Worm (Caenorhabditis elegans) whole organism, L2 larva: ENCODE measurements around the gene vglu-3.

Source experiments
- C34F6.9 ChIP-seq: fragments of 150-350 bp; optimal IDR thresholded peaks from 2 replicates; lab custom pipeline; 2014; ENCODE audit warnings: missing biosample characterization, missing genetic modification characterization
- F13H6.1 ChIP-seq: sonication (generic microtip); optimal IDR thresholded peaks from 2 replicates; lab custom pipeline; 2016; ENCODE audit warnings: missing genetic modification characterization, missing compliant biosample characterization
- R02D3.7 ChIP-seq: fragments of 150-350 bp; optimal IDR thresholded peaks from 2 replicates; lab custom pipeline; 2014; ENCODE audit warnings: missing biosample characterization, missing genetic modification characterization
- Y55F3AM.14 ChIP-seq: fragments of 200-800 bp; sonication (Bioruptor generic); optimal IDR thresholded peaks from 2 replicates; lab custom pipeline; 2018; ENCODE audit warnings: mild to moderate bottlenecking, missing genetic modification characterization, missing compliant biosample characterization
- ZK546.5 ChIP-seq: sonication (generic microtip); optimal IDR thresholded peaks from 2 replicates; lab custom pipeline; 2017; ENCODE audit warnings: missing biosample characterization, missing genetic modification characterization
- alr-1 ChIP-seq: fragments of 150-350 bp; optimal IDR thresholded peaks from 2 replicates; lab custom pipeline; 2014; ENCODE audit warnings: missing biosample characterization, missing genetic modification characterization
- aly-2 ChIP-seq: fragments of 150-350 bp; optimal IDR thresholded peaks from 2 replicates; lab custom pipeline; 2014; ENCODE audit warnings: missing biosample characterization, missing genetic modification characterization
- ama-1 ChIP-seq: fragments of 150-350 bp; optimal IDR thresholded peaks from 2 replicates; lab custom pipeline; 2018; ENCODE audit warnings: inconsistent platforms
- blmp-1 ChIP-seq: sonication (generic microtip); optimal IDR thresholded peaks from 2 replicates; lab custom pipeline; 2017; ENCODE audit warnings: missing genetic modification characterization, mild to moderate bottlenecking, missing compliant biosample characterization, antibody characterized with exemption, moderate library complexity; ENCODE audit not compliant: insufficient read depth
- ceh-16 ChIP-seq: fragments of 150-350 bp; optimal IDR thresholded peaks from 2 replicates; lab custom pipeline; 2014; ENCODE audit warnings: missing biosample characterization, missing genetic modification characterization
- ceh-82 ChIP-seq: fragments of 150-350 bp; optimal IDR thresholded peaks from 2 replicates; lab custom pipeline; 2014; ENCODE audit warnings: missing biosample characterization, missing genetic modification characterization
- crh-2 ChIP-seq: sonication (generic microtip); optimal IDR thresholded peaks from 2 replicates; lab custom pipeline; 2017; ENCODE audit warnings: missing biosample characterization, missing genetic modification characterization
- dmd-4 ChIP-seq: sonication (generic microtip); optimal IDR thresholded peaks from 2 replicates; lab custom pipeline; 2017; ENCODE audit warnings: missing biosample characterization, missing genetic modification characterization
- egl-27 ChIP-seq: sonication (generic microtip); optimal IDR thresholded peaks from 3 replicates; lab custom pipeline; 2017; ENCODE audit warnings: missing biosample characterization, missing genetic modification reagents, missing genetic modification characterization
- elt-1 ChIP-seq: fragments of 150-350 bp; optimal IDR thresholded peaks from 2 replicates; lab custom pipeline; 2014; ENCODE audit warnings: missing biosample characterization, missing genetic modification characterization
- elt-3 ChIP-seq: sonication (generic microtip); optimal IDR thresholded peaks from 2 replicates; lab custom pipeline; 2017; ENCODE audit warnings: missing biosample characterization, missing genetic modification characterization
- fos-1 ChIP-seq: fragments of 150-350 bp; optimal IDR thresholded peaks from 2 replicates; lab custom pipeline; 2014; ENCODE audit warnings: missing biosample characterization, missing genetic modification characterization
- gmeb-1 ChIP-seq: fragments of 150-350 bp; optimal IDR thresholded peaks from 2 replicates; lab custom pipeline; 2014; ENCODE audit warnings: missing biosample characterization, missing genetic modification characterization
- lin-11 ChIP-seq: fragments of 150-350 bp; sonication (generic microtip); optimal IDR thresholded peaks from 2 replicates; lab custom pipeline; 2014; ENCODE audit warnings: missing biosample characterization, missing genetic modification characterization, inconsistent platforms, mixed read lengths
- lin-13 ChIP-seq: fragments of 150-350 bp; optimal IDR thresholded peaks from 2 replicates; lab custom pipeline; 2014; ENCODE audit warnings: missing biosample characterization, missing genetic modification reagents, missing genetic modification characterization
- lin-39 ChIP-seq: fragments of 150-350 bp; optimal IDR thresholded peaks from 2 replicates; lab custom pipeline; 2014; ENCODE audit warnings: missing biosample characterization, missing genetic modification reagents, missing genetic modification characterization
- lsy-2 ChIP-seq, 2 experiments: fragments of 150-350 bp in 1 of 2; sonication (generic microtip) in 1 of 2; optimal IDR thresholded peaks; 2 replicates each; lab custom pipeline; 2014 to 2017; ENCODE audit warnings: missing biosample characterization in 2 of 2, missing genetic modification characterization in 2 of 2
- mab-5 ChIP-seq: fragments of 150-350 bp; optimal IDR thresholded peaks from 2 replicates; lab custom pipeline; 2014; ENCODE audit warnings: missing biosample characterization, missing genetic modification characterization
- mbf-1 ChIP-seq: sonication (generic microtip); optimal IDR thresholded peaks from 2 replicates; lab custom pipeline; 2017; ENCODE audit warnings: missing biosample characterization, missing genetic modification characterization
- mdl-1 ChIP-seq, 2 experiments: fragments of 150-350 bp in 1 of 2; sonication (generic microtip) in 1 of 2; optimal IDR thresholded peaks; 2 replicates each; lab custom pipeline; 2017; ENCODE audit warnings: missing biosample characterization in 2 of 2, missing genetic modification characterization in 2 of 2
- nhr-11 ChIP-seq: fragments of 150-350 bp; optimal IDR thresholded peaks from 2 replicates; lab custom pipeline; 2014; ENCODE audit warnings: missing biosample characterization, missing genetic modification characterization
- nhr-12 ChIP-seq: fragments of 150-350 bp; optimal IDR thresholded peaks from 2 replicates; lab custom pipeline; 2014; ENCODE audit warnings: missing biosample characterization, missing genetic modification characterization
- nhr-129 ChIP-seq: fragments of 150-350 bp; optimal IDR thresholded peaks from 2 replicates; lab custom pipeline; 2014; ENCODE audit warnings: missing biosample characterization, missing genetic modification characterization
- nhr-21 ChIP-seq: fragments of 150-350 bp; optimal IDR thresholded peaks from 2 replicates; lab custom pipeline; 2014; ENCODE audit warnings: missing biosample characterization, missing genetic modification characterization
- nhr-23 ChIP-seq: fragments of 150-350 bp; optimal IDR thresholded peaks from 2 replicates; lab custom pipeline; 2014; ENCODE audit warnings: missing biosample characterization, missing genetic modification reagents, missing genetic modification characterization
- nhr-237 ChIP-seq: fragments of 150-350 bp; optimal IDR thresholded peaks from 2 replicates; lab custom pipeline; 2014; ENCODE audit warnings: missing biosample characterization, missing genetic modification characterization
- nhr-25 ChIP-seq: fragments of 150-350 bp; sonication (generic microtip); optimal IDR thresholded peaks from 3 replicates; lab custom pipeline; 2014; ENCODE audit warnings: missing biosample characterization, missing genetic modification characterization
- nhr-6 ChIP-seq: fragments of 150-350 bp; optimal IDR thresholded peaks from 2 replicates; lab custom pipeline; 2014; ENCODE audit warnings: missing biosample characterization, missing genetic modification characterization
- nhr-77 ChIP-seq: fragments of 150-350 bp; optimal IDR thresholded peaks from 2 replicates; lab custom pipeline; 2014; ENCODE audit warnings: missing biosample characterization, missing genetic modification characterization
- peb-1 ChIP-seq: fragments of 150-350 bp; optimal IDR thresholded peaks from 2 replicates; lab custom pipeline; 2014; ENCODE audit warnings: missing biosample characterization, missing genetic modification characterization
- sem-4 ChIP-seq: fragments of 150-350 bp; optimal IDR thresholded peaks from 2 replicates; lab custom pipeline; 2014; ENCODE audit warnings: missing biosample characterization, missing genetic modification reagents, missing genetic modification characterization
- skn-1 ChIP-seq: sonication (generic microtip); optimal IDR thresholded peaks from 2 replicates; lab custom pipeline; 2017; ENCODE audit warnings: missing biosample characterization, missing genetic modification characterization
- sma-3 ChIP-seq: sonication (generic microtip); optimal IDR thresholded peaks from 2 replicates; lab custom pipeline; 2016; ENCODE audit warnings: missing genetic modification reagents, missing genetic modification characterization, missing compliant biosample characterization
- sma-9 ChIP-seq, 2 experiments: fragments of 150-350 bp in 1 of 2; sonication (generic microtip) in 1 of 2; optimal IDR thresholded peaks; 2 replicates each; lab custom pipeline; 2014 to 2016; ENCODE audit warnings: missing genetic modification characterization in 2 of 2, mild to moderate bottlenecking in 1 of 2, missing biosample characterization in 1 of 2, missing compliant biosample characterization in 1 of 2, missing genetic modification reagents in 1 of 2, moderate library complexity in 1 of 2
- unc-39 ChIP-seq: fragments of 150-350 bp; optimal IDR thresholded peaks from 2 replicates; lab custom pipeline; 2014; ENCODE audit warnings: missing biosample characterization, missing genetic modification characterization
- unc-55 ChIP-seq: fragments of 150-350 bp; sonication (generic microtip); optimal IDR thresholded peaks from 3 replicates; lab custom pipeline; 2014; ENCODE audit warnings: missing biosample characterization, missing genetic modification reagents, missing genetic modification characterization
- unc-62 ChIP-seq: fragments of 150-350 bp; optimal IDR thresholded peaks from 2 replicates; lab custom pipeline; 2014; ENCODE audit warnings: missing biosample characterization, missing genetic modification reagents, missing genetic modification characterization
- zag-1 ChIP-seq: fragments of 150-350 bp; optimal IDR thresholded peaks from 2 replicates; lab custom pipeline; 2014; ENCODE audit warnings: missing biosample characterization, missing genetic modification characterization
- ztf-1 ChIP-seq: fragments of 200-800 bp; sonication (Bioruptor generic); conservative IDR thresholded peaks from 2 replicates; pipeline ENCODE4 v1.3.6; 2022; ENCODE audit warnings: missing genetic modification characterization, missing compliant biosample characterization
- ztf-11 ChIP-seq: sonication (generic microtip); optimal IDR thresholded peaks from 2 replicates; lab custom pipeline; 2017; ENCODE audit warnings: missing biosample characterization, missing genetic modification characterization
- ztf-4 ChIP-seq: fragments of 150-350 bp; optimal IDR thresholded peaks from 2 replicates; lab custom pipeline; 2014; ENCODE audit warnings: missing biosample characterization, missing genetic modification characterization

The vglu-3 gene

ce11 chrIII:10271807-10272206, 28.4 kb upstream of the vglu-3 start:
- TF ChIP-seq nhr-11 (tag; lab: Kevin White, UChicago) (no peak), sem-4 (tag; lab: Kevin White, UChicago) (no peak), aly-2 (no peak), mbf-1 (no peak), ceh-16 (tag; lab: Kevin White, UChicago) (no peak), C34F6.9 (no peak), skn-1 (tag; lab: Kevin White, UChicago) (no peak), nhr-237 (tag; lab: Kevin White, UChicago) (no peak), blmp-1 (tag; lab: Kevin White, UChicago) (no peak), sma-9 (GFP tag; optimal IDR thresholded peaks at IDR 0.05; lab: Kevin White, UChicago) (no peak), sma-9 (tag; optimal IDR thresholded peaks at IDR 0.05; lab: Kevin White, UChicago) (no peak), ztf-4 (no peak), nhr-77 (tag; lab: Kevin White, UChicago) (no peak), mdl-1 (tag; optimal IDR thresholded peaks at IDR 0.05; lab: Kevin White, UChicago) (no peak), ceh-82 (tag; lab: Kevin White, UChicago) (no peak), peb-1 (no peak), lsy-2 (tag; optimal IDR thresholded peaks at IDR 0.05; lab: Kevin White, UChicago) (no peak), sma-3 (GFP tag; lab: Kevin White, UChicago) (no peak), Y55F3AM.14 (no peak)

ce11 chrIII:10278826-10279225, 21.4 kb upstream of the vglu-3 start, which contains the start of gene pad-2:
TSS of gene pad-2 (plus strand) at chrIII:10279126.
- TF ChIP-seq nhr-6 (tag; lab: Kevin White, UChicago) (no peak), egl-27 (tag; lab: Kevin White, UChicago) (no peak), alr-1 (tag; lab: Kevin White, UChicago) (no peak), F13H6.1 (tag; lab: Kevin White, UChicago) (no peak), nhr-25 (tag; lab: Kevin White, UChicago) (no peak), unc-62 (GFP tag; lab: Kevin White, UChicago) (no peak), fos-1 (tag; lab: Kevin White, UChicago) (no peak), nhr-237 (tag; lab: Kevin White, UChicago) (no peak), lin-13 (GFP tag; lab: Kevin White, UChicago) (no peak), sem-4 (tag; lab: Kevin White, UChicago) (no peak), unc-39 (no peak)

- TF ChIP-seq peb-1 (no peak), F13H6.1 (tag; lab: Kevin White, UChicago) (peak; percentile 69), nhr-23 (tag; lab: Kevin White, UChicago) (no peak), nhr-12 (tag; lab: Kevin White, UChicago) (no peak), mab-5 (tag; lab: Kevin White, UChicago) (peak; percentile 66), mbf-1 (no peak), C34F6.9 (peak; percentile 77), nhr-21 (no peak), ama-1 (no peak), sma-9 (GFP tag; optimal IDR thresholded peaks at IDR 0.05; lab: Kevin White, UChicago) (peak; percentile 48), sma-9 (tag; optimal IDR thresholded peaks at IDR 0.05; lab: Kevin White, UChicago) (no peak), blmp-1 (tag; lab: Kevin White, UChicago) (no peak), nhr-129 (peak; percentile 17), lin-11 (tag; lab: Kevin White, UChicago) (peak; percentile 65), fos-1 (tag; lab: Kevin White, UChicago) (no peak), egl-27 (tag; lab: Kevin White, UChicago) (peak; percentile 72), lin-39 (tag; lab: Kevin White, UChicago) (no peak), ceh-16 (tag; lab: Kevin White, UChicago) (no peak), ztf-1 (GFP tag; lab: Robert Waterston, UW) (no peak), dmd-4 (tag; lab: Kevin White, UChicago) (no peak), zag-1 (tag; lab: Kevin White, UChicago) (peak; percentile 90), R02D3.7 (tag; lab: Kevin White, UChicago) (no peak), ceh-82 (tag; lab: Kevin White, UChicago) (peak; percentile 22), crh-2 (tag; lab: Kevin White, UChicago) (peak; percentile 57), nhr-25 (tag; lab: Kevin White, UChicago) (no peak), skn-1 (tag; lab: Kevin White, UChicago) (no peak), sma-3 (GFP tag; lab: Kevin White, UChicago) (no peak), lin-13 (GFP tag; lab: Kevin White, UChicago) (peak; percentile 73), nhr-11 (tag; lab: Kevin White, UChicago) (no peak), nhr-237 (tag; lab: Kevin White, UChicago) (no peak), ztf-4 (peak; percentile 15), nhr-77 (tag; lab: Kevin White, UChicago) (no peak), unc-55 (GFP tag; lab: Kevin White, UChicago) (peak; percentile 75), aly-2 (no peak), elt-3 (tag; lab: Kevin White, UChicago) (no peak), elt-1 (tag; lab: Kevin White, UChicago) (no peak), unc-39 (no peak), ztf-11 (tag; lab: Kevin White, UChicago) (no peak), mdl-1 (tag; optimal IDR thresholded peaks at IDR 0.05; lab: Kevin White, UChicago) (peak; percentile 61 to 92), ZK546.5 (tag; lab: Kevin White, UChicago) (no peak), gmeb-1 (tag; lab: Kevin White, UChicago) (no peak), unc-62 (GFP tag; lab: Kevin White, UChicago) (no peak), Y55F3AM.14 (peak; percentile 54), sem-4 (tag; lab: Kevin White, UChicago) (peak; percentile 56)
These were observed 16.0 kb upstream of the vglu-3 start for ce11 chrIII:10284214-10284613.
